Fruit fly (Drosophila melanogaster) whole organism, wandering third instar larva: ENCODE data around the gene gdl.

Experiments used
- Abd-B ChIP-seq: fragments of >200 bp; optimal IDR thresholded peaks from 2 replicates; lab custom pipeline; 2017; ENCODE audit warnings: missing biosample characterization, missing genetic modification characterization
- CG32264 ChIP-seq: fragments of 200-800 bp; sonication (Bioruptor generic); optimal IDR thresholded peaks from 2 replicates; lab custom pipeline; 2016; ENCODE audit warnings: missing biosample characterization, missing genetic modification characterization
- CG9705 ChIP-seq: fragments of 200-800 bp; sonication (Bioruptor generic); optimal IDR thresholded peaks from 2 replicates; lab custom pipeline; 2018; ENCODE audit warnings: missing biosample characterization, mild to moderate bottlenecking, missing genetic modification characterization
- CrebA ChIP-seq: fragments of 200-800 bp; sonication (Bioruptor generic); optimal IDR thresholded peaks from 2 replicates; lab custom pipeline; 2016; ENCODE audit warnings: missing biosample characterization, mild to moderate bottlenecking, missing genetic modification characterization, borderline replicate concordance
- Dfd ChIP-seq: fragments of >200 bp; optimal IDR thresholded peaks from 2 replicates; lab custom pipeline; 2017; ENCODE audit warnings: missing biosample characterization, missing genetic modification characterization
- Dif ChIP-seq: fragments of 200-275, 200-300 bp; sonication (Bioruptor generic); optimal IDR thresholded peaks from 2 replicates; lab custom pipeline; 2018; ENCODE audit warnings: missing biosample characterization, missing genetic modification characterization; ENCODE audit not compliant: partially characterized antibody
- GATAd ChIP-seq: sonication (Bioruptor generic); optimal IDR thresholded peaks from 2 replicates; lab custom pipeline; 2016; ENCODE audit warnings: missing biosample characterization, missing genetic modification characterization
- HLH106 ChIP-seq: fragments of 200-800 bp; optimal IDR thresholded peaks from 3 replicates; lab custom pipeline; 2019; ENCODE audit warnings: missing biosample characterization, mild to moderate bottlenecking, missing genetic modification characterization, moderate library complexity
- Hnf4 ChIP-seq: fragments of 200-800 bp; sonication (Bioruptor generic); optimal IDR thresholded peaks from 2 replicates; lab custom pipeline; 2016; ENCODE audit warnings: missing biosample characterization, mild to moderate bottlenecking, missing genetic modification characterization
- Hr78 ChIP-seq: fragments of >200 bp; optimal IDR thresholded peaks from 2 replicates; lab custom pipeline; 2017; ENCODE audit warnings: missing biosample characterization, missing genetic modification characterization
- Hr83 ChIP-seq: fragments of 200-300 bp; sonication (Bioruptor generic); optimal IDR thresholded peaks from 2 replicates; lab custom pipeline; 2016; ENCODE audit warnings: missing biosample characterization, mild to moderate bottlenecking, missing genetic modification characterization, moderate library complexity; ENCODE audit not compliant: poor library complexity, severe bottlenecking
- Jra ChIP-seq: sonication (Bioruptor generic); optimal IDR thresholded peaks from 2 replicates; lab custom pipeline; 2016; ENCODE audit warnings: missing biosample characterization, missing genetic modification characterization
- Mio ChIP-seq: sonication (Bioruptor generic); optimal IDR thresholded peaks from 2 replicates; lab custom pipeline; 2016; ENCODE audit warnings: missing biosample characterization, missing genetic modification characterization
- Myc ChIP-seq: fragments of >200 bp; optimal IDR thresholded peaks from 2 replicates; lab custom pipeline; 2017
- N ChIP-seq: fragments of >200 bp; optimal IDR thresholded peaks from 2 replicates; lab custom pipeline; 2018; ENCODE audit warnings: missing biosample characterization, missing external identifiers, missing genetic modification characterization
- OdsH ChIP-seq: fragments of 200-800 bp; sonication (Bioruptor generic); optimal IDR thresholded peaks from 2 replicates; lab custom pipeline; 2016; ENCODE audit warnings: missing biosample characterization, mild to moderate bottlenecking, missing genetic modification characterization
- Rel ChIP-seq, 2 experiments: fragments of 200-800 bp; sonication (Bioruptor generic) in 1 of 2; optimal IDR thresholded peaks; 2 replicates in 1 of 2; 3 replicates in 1 of 2; lab custom pipeline; 2016 to 2019; ENCODE audit warnings: mild to moderate bottlenecking in 2 of 2, missing biosample characterization in 2 of 2, missing genetic modification characterization in 2 of 2, moderate library complexity in 1 of 2
- Sp1 ChIP-seq: fragments of 200-800 bp; sonication (Bioruptor generic); optimal IDR thresholded peaks from 3 replicates; lab custom pipeline; 2019; ENCODE audit warnings: missing biosample characterization, mild to moderate bottlenecking, missing genetic modification characterization, moderate library complexity
- Vsx2 ChIP-seq: fragments of 200-300, 225-300 bp; sonication (Bioruptor generic); optimal IDR thresholded peaks from 2 replicates; lab custom pipeline; 2018; ENCODE audit warnings: missing biosample characterization, missing genetic modification characterization; ENCODE audit not compliant: partially characterized antibody
- br ChIP-seq: fragments of 200-800 bp; sonication (Bioruptor generic); optimal IDR thresholded peaks from 2 replicates; lab custom pipeline; 2016; ENCODE audit warnings: missing biosample characterization, missing genetic modification characterization
- brk ChIP-seq: fragments of 200-800 bp; sonication (Bioruptor generic); optimal IDR thresholded peaks from 2 replicates; lab custom pipeline; 2016; ENCODE audit warnings: missing biosample characterization, mild to moderate bottlenecking, missing genetic modification characterization
- dl ChIP-seq, 2 experiments: fragments of 175-275, 200-275 bp in 1 of 2; fragments of 200-275 bp in 1 of 2; sonication (Bioruptor generic); optimal IDR thresholded peaks; lab custom pipeline; 2018; ENCODE audit warnings: mild to moderate bottlenecking in 2 of 2, missing biosample characterization in 2 of 2, missing genetic modification characterization in 2 of 2, moderate library complexity in 2 of 2; ENCODE audit not compliant: partially characterized antibody in 2 of 2, insufficient read depth in 1 of 2
- dmrt93B ChIP-seq: fragments of 200-800 bp; sonication (Bioruptor generic); optimal IDR thresholded peaks from 2 replicates; lab custom pipeline; 2018; ENCODE audit warnings: missing biosample characterization, mild to moderate bottlenecking, missing genetic modification characterization
- dsf ChIP-seq: sonication (Bioruptor generic); optimal IDR thresholded peaks from 2 replicates; lab custom pipeline; 2016; ENCODE audit warnings: missing biosample characterization, missing genetic modification characterization, borderline replicate concordance
- ey ChIP-seq: fragments of 200-800 bp; sonication (Bioruptor generic); optimal IDR thresholded peaks from 2 replicates; lab custom pipeline; 2016; ENCODE audit warnings: missing biosample characterization, missing genetic modification characterization
- foxo ChIP-seq, 2 experiments: fragments of 200-800 bp; sonication (Bioruptor generic); optimal IDR thresholded peaks; 2 replicates in 1 of 2; 3 replicates in 1 of 2; lab custom pipeline; 2016 to 2017; ENCODE audit warnings: missing biosample characterization in 2 of 2, missing genetic modification characterization in 2 of 2
- fru ChIP-seq: fragments of 200-800 bp; sonication (Bioruptor generic); optimal IDR thresholded peaks from 3 replicates; lab custom pipeline; 2016; ENCODE audit warnings: missing biosample characterization, mild to moderate bottlenecking, missing genetic modification characterization
- h ChIP-seq: fragments of 200-800 bp; sonication (Bioruptor generic); optimal IDR thresholded peaks from 3 replicates; lab custom pipeline; 2016; ENCODE audit warnings: missing biosample characterization, mild to moderate bottlenecking, missing genetic modification characterization
- jim ChIP-seq: fragments of 175-275, 200-325 bp; sonication (Bioruptor generic); optimal IDR thresholded peaks from 2 replicates; lab custom pipeline; 2016; ENCODE audit warnings: missing biosample characterization, mild to moderate bottlenecking, missing genetic modification characterization
- lola ChIP-seq: fragments of >200 bp; optimal IDR thresholded peaks from 2 replicates; lab custom pipeline; 2017; ENCODE audit warnings: missing biosample characterization, missing genetic modification characterization
- pan ChIP-seq: fragments of >200 bp; optimal IDR thresholded peaks from 2 replicates; lab custom pipeline; 2017
- psq ChIP-seq: fragments of 200-800 bp; sonication (Bioruptor generic); optimal IDR thresholded peaks from 3 replicates; lab custom pipeline; 2017; ENCODE audit warnings: missing biosample characterization, mild to moderate bottlenecking, missing genetic modification characterization, moderate library complexity
- rgr ChIP-seq: fragments of 200-800 bp; sonication (Bioruptor generic); optimal IDR thresholded peaks from 3 replicates; lab custom pipeline; 2016; ENCODE audit warnings: missing biosample characterization, mild to moderate bottlenecking, missing genetic modification characterization
- sage ChIP-seq: fragments of 200-800 bp; sonication (Bioruptor generic); optimal IDR thresholded peaks from 2 replicates; lab custom pipeline; 2016; ENCODE audit warnings: missing biosample characterization, mild to moderate bottlenecking, missing genetic modification characterization
- sv ChIP-seq: fragments of 200-800 bp; sonication (Bioruptor generic); optimal IDR thresholded peaks from 3 replicates; lab custom pipeline; 2016; ENCODE audit warnings: missing biosample characterization, missing genetic modification characterization
- tai ChIP-seq: sonication (Bioruptor generic); optimal IDR thresholded peaks from 2 replicates; lab custom pipeline; 2016; ENCODE audit warnings: missing biosample characterization, missing genetic modification characterization
- usp ChIP-seq: fragments of >200 bp; optimal IDR thresholded peaks from 2 replicates; lab custom pipeline; 2017; ENCODE audit warnings: missing biosample characterization, missing genetic modification characterization
- woc ChIP-seq: sonication (Bioruptor generic); optimal IDR thresholded peaks from 2 replicates; lab custom pipeline; 2016; ENCODE audit warnings: missing biosample characterization, mild to moderate bottlenecking, missing genetic modification characterization

Gene gdl

dm6 chr3L:15513726-15514125, 4.5 kb downstream of the gdl start:
- TF ChIP-seq Hr78 (GFP tag; lab: Kevin White, UChicago) = no peak
- TF ChIP-seq dl (GFP tag; optimal IDR thresholded peaks at IDR 0.05; lab: Kevin White, UChicago; ENCODE audit: insufficient read depth in 1 of 2, partially characterized antibody in 2 of 2) = no peak
- no peak for TF ChIP-seq dsf (GFP tag; lab: Kevin White, UChicago)
- TF ChIP-seq foxo (GFP tag; optimal IDR thresholded peaks at IDR 0.05; lab: Kevin White, UChicago) = no peak
- no peak for TF ChIP-seq pan (lab: Kevin White, UChicago)
- TF ChIP-seq usp (GFP tag; lab: Kevin White, UChicago) = no peak
- no peak for TF ChIP-seq CG9705 (GFP tag; lab: Kevin White, UChicago)
- TF ChIP-seq HLH106 = no peak
- TF ChIP-seq Mio (GFP tag; lab: Kevin White, UChicago) = no peak
- TF ChIP-seq OdsH = no peak
- no peak for TF ChIP-seq fru
- TF ChIP-seq CG32264 (GFP tag; lab: Kevin White, UChicago) = no peak
- TF ChIP-seq Sp1 = no peak
- TF ChIP-seq Dfd (GFP tag; lab: Kevin White, UChicago) = no peak
- TF ChIP-seq, all 38 proteins: peak for 0

DNA sequence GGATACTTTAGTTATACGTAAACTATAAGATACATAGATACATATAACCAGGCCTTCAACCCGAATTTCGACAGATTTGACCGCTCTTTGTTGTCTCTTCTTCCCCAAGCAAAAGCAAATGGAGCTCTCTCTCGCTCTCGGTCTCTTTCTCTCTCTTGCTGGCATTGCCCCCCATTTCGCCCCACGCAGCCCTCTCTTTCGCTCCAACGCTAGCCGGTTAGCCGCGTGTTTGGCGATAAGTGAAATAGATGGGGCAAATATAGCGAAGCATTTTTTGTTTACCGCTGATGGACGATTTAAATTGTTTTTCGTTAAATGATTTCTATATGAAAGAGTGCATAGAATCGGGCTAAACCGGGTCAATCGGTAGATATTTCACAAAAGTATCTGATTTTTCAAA, 5.2 kb downstream of the gdl start:
- TF ChIP-seq OdsH (no peak), Jra (GFP tag; lab: Kevin White, UChicago) (no peak), ey (no peak), Dif (GFP tag; lab: Kevin White, UChicago) (peak; percentile 98), Vsx2 (GFP tag; lab: Kevin White, UChicago) (no peak), CrebA (no peak), GATAd (GFP tag; lab: Kevin White, UChicago) (no peak), Dfd (GFP tag; lab: Kevin White, UChicago) (no peak), CG32264 (GFP tag; lab: Kevin White, UChicago) (peak; percentile 13), woc (GFP tag; lab: Kevin White, UChicago) (no peak), CG9705 (GFP tag; lab: Kevin White, UChicago) (no peak), pan (lab: Kevin White, UChicago) (no peak), foxo (GFP tag; optimal IDR thresholded peaks at IDR 0.05; lab: Kevin White, UChicago) (no peak), br (GFP tag; lab: Kevin White, UChicago) (peak; percentile 7), tai (no peak), sage (peak; percentile 31), dl (GFP tag; optimal IDR thresholded peaks at IDR 0.05; lab: Kevin White, UChicago; ENCODE audit: insufficient read depth in 1 of 2, partially characterized antibody in 2 of 2) (peak; percentile 95 to 97), usp (GFP tag; lab: Kevin White, UChicago) (no peak), Hnf4 (GFP tag; lab: Kevin White, UChicago) (no peak), fru (no peak), dmrt93B (GFP tag; lab: Kevin White, UChicago) (no peak), rgr (GFP tag; lab: Kevin White, UChicago) (no peak), Hr78 (GFP tag; lab: Kevin White, UChicago) (no peak), Mio (GFP tag; lab: Kevin White, UChicago) (no peak), dsf (GFP tag; lab: Kevin White, UChicago) (no peak), lola (GFP tag; lab: Kevin White, UChicago) (no peak), Hr83 (GFP tag; lab: Kevin White, UChicago) (peak; percentile 69), Sp1 (peak; percentile 28), N (GFP tag; lab: Kevin White, UChicago) (no peak), psq (peak; percentile 23), Abd-B (GFP tag; lab: Kevin White, UChicago) (no peak), Myc (lab: Kevin White, UChicago) (no peak), sv (GFP tag; lab: Kevin White, UChicago) (no peak), Rel (GFP tag; optimal IDR thresholded peaks at IDR 0.05; lab: Kevin White, UChicago) (no peak), Rel (tag; optimal IDR thresholded peaks at IDR 0.05; lab: Kevin White, UChicago) (peak; percentile 33), jim (GFP tag; lab: Kevin White, UChicago) (no peak), h (GFP tag; lab: Kevin White, UChicago) (peak; percentile 37), HLH106 (no peak), brk (no peak)
